Fruit fly (Drosophila melanogaster) S2 (cell line): ENCODE results near the gene CG31735.

Experiments used
- CG8478 ChIP-seq: fragments of >200 bp; optimal IDR thresholded peaks from 2 replicates; lab custom pipeline; 2018
- CTCF ChIP-seq, 2 experiments: fragments of >200 bp; optimal IDR thresholded peaks; 2 replicates each; lab custom pipeline; 2018

DNA sequence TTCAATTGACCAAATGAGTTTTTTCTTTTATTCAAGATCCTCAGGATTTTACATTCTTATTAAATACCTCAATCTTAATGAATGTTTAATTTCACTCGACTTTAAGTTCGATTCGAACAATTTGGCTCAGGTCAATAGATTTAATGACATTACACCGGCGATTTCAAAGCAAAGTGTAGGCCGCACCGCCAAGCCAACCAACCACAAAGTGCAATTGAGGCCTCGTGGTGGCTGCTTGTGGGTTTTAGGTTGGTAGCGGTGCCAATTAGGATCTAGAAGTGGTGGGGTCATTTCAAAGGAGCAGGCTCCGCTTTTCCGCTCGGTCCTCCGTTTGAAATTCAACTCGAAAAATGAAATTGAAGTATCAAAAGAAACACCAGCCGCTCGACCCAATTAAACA, 21.3 kb downstream of the CG31735 start, which contains the start of gene CG13244:
- TF ChIP-seq CTCF (optimal IDR thresholded peaks at IDR 0.05; lab: Kevin White, UChicago) = no peak
- no peak for TF ChIP-seq CG8478 (lab: Kevin White, UChicago)
